Fruit fly (Drosophila melanogaster): ENCODE results near the gene CG46468.

CG46468 gene

DNA sequence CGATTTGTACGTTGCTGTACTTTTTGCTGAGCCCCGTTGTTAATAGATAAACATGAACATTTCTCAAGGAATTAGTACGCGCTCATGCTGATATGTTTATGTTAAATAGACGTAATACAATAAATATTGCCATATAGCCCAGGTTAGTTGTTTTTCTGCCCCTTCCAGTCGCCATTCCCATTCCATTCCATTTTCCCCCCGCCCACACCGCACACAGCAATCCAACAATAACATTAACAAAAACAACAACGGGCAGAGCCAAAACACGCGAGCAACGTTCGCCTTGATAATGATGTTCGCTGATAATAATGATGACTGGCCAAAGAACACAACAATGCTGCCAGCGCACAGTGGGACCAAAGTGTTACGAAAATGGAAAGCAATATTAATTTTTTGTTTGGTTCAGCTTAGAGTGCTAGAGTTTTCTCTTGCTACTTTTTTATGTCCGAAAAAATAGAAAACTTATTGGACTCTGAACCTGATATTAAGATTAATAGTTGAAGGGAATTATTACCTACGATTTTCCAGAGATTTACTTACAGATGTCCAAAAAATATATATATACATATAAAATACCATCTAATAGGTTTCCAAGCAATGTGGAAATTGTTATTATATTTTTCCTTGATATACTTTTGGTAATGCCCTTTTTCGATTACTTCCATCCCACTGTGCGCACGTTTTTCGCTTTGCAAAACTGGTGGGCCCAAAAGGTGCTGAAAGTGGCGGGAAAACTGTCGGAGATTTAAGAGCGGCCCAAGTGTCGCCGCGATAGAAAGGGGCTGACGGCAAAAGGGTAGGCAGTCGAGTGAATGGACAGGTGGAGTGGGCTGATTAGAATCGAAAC lies 4.6 kb upstream of the CG46468 start (continued):
- TF ChIP-seq Ptx1 (GFP tag; IDR thresholded peaks at IDR 0.05) (peak; percentile 93), CG1529 (GFP tag; optimal IDR thresholded peaks at IDR 0.05) (peak; percentile 91), CG10431 (GFP tag; optimal IDR thresholded peaks at IDR 0.05) (peak; percentile 81), bsh (GFP tag; optimal IDR thresholded peaks at IDR 0.05) (peak; percentile 93 to 97), pnt (GFP tag; optimal IDR thresholded peaks at IDR 0.05) (peak; percentile 58), Spps (tag; optimal IDR thresholded peaks at IDR 0.05) (peak; percentile 92), Kr (GFP tag; optimal IDR thresholded peaks at IDR 0.05) (peak; percentile 85), z (GFP tag; IDR thresholded peaks at IDR 0.05) (peak; percentile 49; the same call in 2 of the 3 replicates), CG17385 (GFP tag; optimal IDR thresholded peaks at IDR 0.05) (peak; percentile 95), CG14860 (GFP tag; IDR thresholded peaks at IDR 0.05; ENCODE audit: partially characterized antibody) (no peak; the same call in 2 of the 3 replicates), Sry-δ (GFP tag; optimal IDR thresholded peaks at IDR 0.05) (peak; percentile 38), CG10267 (tag; optimal IDR thresholded peaks at IDR 0.05) (peak; percentile 92), Optix (GFP tag; IDR thresholded peaks at IDR 0.05) (no peak), Hsf (GFP tag; optimal IDR thresholded peaks at IDR 0.05) (peak; percentile 90), az2 (GFP tag; optimal IDR thresholded peaks at IDR 0.05) (peak; percentile 95), D (optimal IDR thresholded peaks at IDR 0.05) (no peak), D (GFP tag; optimal IDR thresholded peaks at IDR 0.05) (peak; percentile 96), salm (tag; optimal IDR thresholded peaks at IDR 0.05) (peak; percentile 93), Mrtf (GFP tag; IDR thresholded peaks at IDR 0.05) (peak; percentile 89), Taf1 (GFP tag; IDR thresholded peaks at IDR 0.05) (peak; percentile 82), gt (GFP tag; IDR thresholded peaks at IDR 0.05) (peak; percentile 38), CG11696 (GFP tag; IDR thresholded peaks at IDR 0.05) (no peak; the same call in none of the 2 replicates), CG12659 (GFP tag; optimal IDR thresholded peaks at IDR 0.05) (peak; percentile 98), fd64A (GFP tag; optimal IDR thresholded peaks at IDR 0.05) (no peak), dati (GFP tag; IDR thresholded peaks at IDR 0.05) (peak; percentile 67; the same call in 1 of the 2 replicates), CG12071 (GFP tag; optimal IDR thresholded peaks at IDR 0.05) (peak; percentile 82), CG11695 (GFP tag; IDR thresholded peaks at IDR 0.05) (peak; percentile 96), gro (GFP tag; optimal IDR thresholded peaks at IDR 0.05) (peak; percentile 85), crc (GFP tag; optimal IDR thresholded peaks at IDR 0.05) (peak; percentile 58), CG13123 (GFP tag; optimal IDR thresholded peaks at IDR 0.05) (peak; percentile 84), CrebB (tag; optimal IDR thresholded peaks at IDR 0.05) (peak; percentile 83), CG10462 (GFP tag; optimal IDR thresholded peaks at IDR 0.05) (peak; percentile 94), zf30C (GFP tag; optimal IDR thresholded peaks at IDR 0.05) (no peak), CG3065 (GFP tag; optimal IDR thresholded peaks at IDR 0.05) (peak; percentile 78), CG5953 (GFP tag; IDR thresholded peaks at IDR 0.05) (peak; percentile 81; the same call in 1 of the 2 replicates), CG17359 (tag; optimal IDR thresholded peaks at IDR 0.05) (peak; percentile 94), br (optimal IDR thresholded peaks at IDR 0.05) (no peak), scrt (GFP tag; optimal IDR thresholded peaks at IDR 0.05) (peak; percentile 92), Deaf1 (tag; optimal IDR thresholded peaks at IDR 0.05) (peak; percentile 87), E2f2 (GFP tag; IDR thresholded peaks at IDR 0.05) (peak; percentile 76), crp (GFP tag; optimal IDR thresholded peaks at IDR 0.05) (peak; percentile 9 to 64), CG17186 (GFP tag; optimal IDR thresholded peaks at IDR 0.05) (peak; percentile 67), CG1792 (GFP tag; optimal IDR thresholded peaks at IDR 0.05) (peak; percentile 59), chinmo (GFP tag; IDR thresholded peaks at IDR 0.05; ENCODE audit: partially characterized antibody) (no peak), CG15696 (tag; optimal IDR thresholded peaks at IDR 0.05) (peak; percentile 92), CG11560 (tag; IDR thresholded peaks at IDR 0.05) (peak; percentile 81), Camta (GFP tag; optimal IDR thresholded peaks at IDR 0.05) (peak; percentile 83), CG7271 (tag; optimal IDR thresholded peaks at IDR 0.05) (peak; percentile 56), H2.0 (GFP tag; IDR thresholded peaks at IDR 0.05) (peak; percentile 73)
